Worm (Caenorhabditis elegans) whole organism, mixed stage, embryonic: ENCODE data around the gene srw-12.
"Not testable (repeated sequence)": the region's sequence is repeated elsewhere in the genome, so short reads cannot be mapped to it uniquely, and the experiment has no call there.

ENCODE experiments used
- M03D4.4 ChIP-seq: sonication (generic microtip); optimal IDR thresholded peaks from 2 replicates; lab custom pipeline; 2017; ENCODE audit warnings: mild to moderate bottlenecking, missing genetic modification characterization, missing compliant biosample characterization
- ceh-83 ChIP-seq: fragments of 200-800 bp; sonication (Bioruptor generic); optimal IDR thresholded peaks from 2 replicates; lab custom pipeline; 2018; ENCODE audit warnings: mild to moderate bottlenecking, missing genetic modification characterization, missing compliant biosample characterization
- cnd-1 ChIP-seq: fragments of 200-800 bp; sonication (Bioruptor generic); optimal IDR thresholded peaks from 2 replicates; lab custom pipeline; 2018; ENCODE audit warnings: mild to moderate bottlenecking, missing genetic modification characterization, missing compliant biosample characterization
- elt-1 ChIP-seq: sonication (generic microtip); optimal IDR thresholded peaks from 2 replicates; lab custom pipeline; 2017; ENCODE audit warnings: missing genetic modification characterization, mild to moderate bottlenecking, missing compliant biosample characterization, antibody characterized with exemption, moderate library complexity, borderline replicate concordance; ENCODE audit not compliant: insufficient read depth
- hlh-1 ChIP-seq: fragments of 150-350 bp; optimal IDR thresholded peaks from 2 replicates; lab custom pipeline; 2014; ENCODE audit warnings: missing biosample characterization, missing genetic modification reagents, missing genetic modification characterization
- lin-13 ChIP-seq: fragments of 150-350 bp; optimal IDR thresholded peaks from 2 replicates; lab custom pipeline; 2014; ENCODE audit warnings: missing biosample characterization, missing genetic modification characterization
- nhr-12 ChIP-seq: fragments of 150-350 bp; optimal IDR thresholded peaks from 2 replicates; lab custom pipeline; 2014; ENCODE audit warnings: missing biosample characterization, missing genetic modification characterization
- nhr-237 ChIP-seq: fragments of 150-350 bp; optimal IDR thresholded peaks from 2 replicates; lab custom pipeline; 2014; ENCODE audit warnings: missing biosample characterization, missing genetic modification characterization
- pha-4 ChIP-seq: fragments of 150-350 bp; optimal IDR thresholded peaks from 2 replicates; lab custom pipeline; 2018; ENCODE audit warnings: missing biosample characterization, missing genetic modification reagents, missing genetic modification characterization
- sem-2 ChIP-seq: fragments of 200-800 bp; sonication (Bioruptor generic); optimal IDR thresholded peaks from 2 replicates; lab custom pipeline; 2018; ENCODE audit warnings: mild to moderate bottlenecking, missing genetic modification characterization, missing compliant biosample characterization
- snpc-4 ChIP-seq: fragments of 150-350 bp; optimal IDR thresholded peaks from 2 replicates; lab custom pipeline; 2014; ENCODE audit warnings: missing biosample characterization, missing genetic modification characterization
- unc-62 ChIP-seq: fragments of 150-350 bp; optimal IDR thresholded peaks from 2 replicates; lab custom pipeline; 2014; ENCODE audit warnings: missing biosample characterization, missing genetic modification reagents, missing genetic modification characterization
- zip-8 ChIP-seq: fragments of 150-350 bp; optimal IDR thresholded peaks from 2 replicates; lab custom pipeline; 2014; ENCODE audit warnings: missing biosample characterization, missing genetic modification characterization

ce11 chrV:15250304-15250703, 11.9 kb upstream of the srw-12 start, which contains the start of gene srd-28:
- not testable (repeated sequence) for TF ChIP-seq sem-2 (GFP tag; lab: Kevin White, UChicago); cnd-1 (tag; lab: Kevin White, UChicago); lin-13 (tag; lab: Kevin White, UChicago); M03D4.4 (tag; lab: Kevin White, UChicago); unc-62 (GFP tag; lab: Kevin White, UChicago); elt-1; snpc-4; nhr-237; pha-4 (tag; lab: Kevin White, UChicago); nhr-12 (tag; lab: Kevin White, UChicago); ceh-83 (GFP tag; lab: Kevin White, UChicago); hlh-1 (tag; lab: Kevin White, UChicago); zip-8
